Fruit fly (Drosophila melanogaster) whole organism, adult: ENCODE data around the gene Tmx3.

Experiments used
- CG1620 ChIP-seq: fragments of 200-800 bp; sonication (Bioruptor generic); optimal IDR thresholded peaks from 2 replicates; lab custom pipeline; 2016; ENCODE audit warnings: missing biosample characterization, missing genetic modification characterization
- Clk ChIP-seq: fragments of 200-800 bp; sonication (Bioruptor generic); optimal IDR thresholded peaks from 2 replicates; lab custom pipeline; 2017; ENCODE audit warnings: missing biosample characterization, missing genetic modification characterization
- Crg-1 ChIP-seq: fragments of 200-800 bp; sonication (Bioruptor generic); optimal IDR thresholded peaks from 2 replicates; lab custom pipeline; 2016; ENCODE audit warnings: missing biosample characterization, missing genetic modification characterization
- bab1 ChIP-seq: fragments of 200-800 bp; sonication (Bioruptor generic); optimal IDR thresholded peaks from 3 replicates; lab custom pipeline; 2019; ENCODE audit warnings: missing biosample characterization, mild to moderate bottlenecking, missing genetic modification characterization, moderate library complexity
- cnc ChIP-seq, 2 experiments: fragments of >200 bp; optimal IDR thresholded peaks; 2 replicates each; lab custom pipeline; 2017
- pad ChIP-seq: fragments of 200-800 bp; sonication (Bioruptor generic); optimal IDR thresholded peaks from 3 replicates; lab custom pipeline; 2017; ENCODE audit warnings: missing biosample characterization, missing genetic modification characterization, mild to moderate bottlenecking, moderate library complexity, missing genetic modification reagents

dm6 chr3L:16209641-16210040, 19.3 kb upstream of the Tmx3 start:
- TF ChIP-seq CG1620 (no peak), bab1 (GFP tag; lab: Kevin White, UChicago) (no peak), Crg-1 (GFP tag; lab: Kevin White, UChicago) (no peak), Clk (GFP tag; lab: Kevin White, UChicago) (no peak), pad (GFP tag; lab: Kevin White, UChicago) (no peak), cnc (optimal IDR thresholded peaks at IDR 0.05; lab: Kevin White, UChicago) (no peak)
